Worm (Caenorhabditis elegans) whole organism, L3 larva: ENCODE measurements around the gene mnk-1.
"Not testable (repeated sequence)": the region's sequence is repeated elsewhere in the genome, so short reads cannot be mapped to it uniquely, and the experiment has no call there.

Experiments used
- R02D3.7 ChIP-seq: fragments of 150-350 bp; optimal IDR thresholded peaks from 2 replicates; lab custom pipeline; 2014; ENCODE audit warnings: missing biosample characterization, missing genetic modification characterization
- ceh-82 ChIP-seq: fragments of 150-350 bp; optimal IDR thresholded peaks from 2 replicates; lab custom pipeline; 2014; ENCODE audit warnings: missing biosample characterization, missing genetic modification characterization
- elt-2 ChIP-seq: sonication (generic microtip); optimal IDR thresholded peaks from 2 replicates; lab custom pipeline; 2016; ENCODE audit warnings: missing genetic modification reagents, mild to moderate bottlenecking, missing genetic modification characterization, missing compliant biosample characterization
- mdl-1 ChIP-seq: fragments of 150-350 bp; optimal IDR thresholded peaks from 2 replicates; lab custom pipeline; 2014; ENCODE audit warnings: missing biosample characterization, missing genetic modification characterization
- nhr-12 ChIP-seq: fragments of 150-350 bp; optimal IDR thresholded peaks from 2 replicates; lab custom pipeline; 2014; ENCODE audit warnings: missing biosample characterization, missing genetic modification characterization
- nhr-237 ChIP-seq: fragments of 150-350 bp; optimal IDR thresholded peaks from 2 replicates; lab custom pipeline; 2014; ENCODE audit warnings: missing biosample characterization, missing genetic modification characterization
- pha-4 ChIP-seq: fragments of 150-350 bp; optimal IDR thresholded peaks from 2 replicates; lab custom pipeline; 2014; ENCODE audit warnings: missing biosample characterization, missing genetic modification reagents, missing genetic modification characterization
- snpc-4 ChIP-seq: fragments of 150-350 bp; optimal IDR thresholded peaks from 2 replicates; lab custom pipeline; 2014; ENCODE audit warnings: missing biosample characterization, missing genetic modification characterization
- tbx-2 ChIP-seq: sonication (generic microtip); optimal IDR thresholded peaks from 2 replicates; lab custom pipeline; 2016; ENCODE audit warnings: mild to moderate bottlenecking, missing genetic modification characterization, missing compliant biosample characterization
- zag-1 ChIP-seq: fragments of 150-350 bp; optimal IDR thresholded peaks from 2 replicates; lab custom pipeline; 2014; ENCODE audit warnings: missing biosample characterization, missing genetic modification characterization

DNA sequence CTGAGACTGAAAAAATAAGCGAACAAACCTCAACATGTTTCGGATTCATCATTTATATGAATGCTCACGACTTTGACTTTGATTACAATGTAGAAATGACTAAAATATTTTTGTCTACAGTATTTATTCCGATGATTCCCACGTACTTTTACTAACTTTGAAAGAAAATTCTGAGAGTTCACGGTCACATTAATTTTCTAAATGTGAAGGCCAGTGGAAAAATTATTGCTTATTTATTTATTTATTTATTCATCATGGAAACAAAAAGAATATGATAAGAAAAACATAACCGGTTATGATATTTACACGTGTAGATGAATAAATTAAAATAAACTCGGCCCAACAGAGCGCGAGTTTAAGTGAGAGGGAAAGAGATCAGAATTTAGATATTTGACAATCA is 61.8 kb downstream of the mnk-1 start, which contains the start of gene ZK666.8:
- not testable (repeated sequence) for TF ChIP-seq zag-1; snpc-4 (tag; lab: Kevin White, UChicago); pha-4 (tag; lab: Kevin White, UChicago); nhr-12; elt-2 (tag; lab: Kevin White, UChicago); R02D3.7; nhr-237 (tag; lab: Kevin White, UChicago); mdl-1 (tag; lab: Kevin White, UChicago); tbx-2 (tag; lab: Kevin White, UChicago); ceh-82 (tag; lab: Kevin White, UChicago)
